Fruit fly (Drosophila melanogaster) whole organism, prepupa: ENCODE measurements around the gene Nse4.

ENCODE experiments used
- CG11902 ChIP-seq: fragments of 200-800 bp; sonication (Bioruptor generic); optimal IDR thresholded peaks from 3 replicates; lab custom pipeline; 2016; ENCODE audit warnings: missing biosample characterization, missing genetic modification characterization
- Met ChIP-seq: fragments of 200-800 bp; sonication (Bioruptor generic); optimal IDR thresholded peaks from 3 replicates; lab custom pipeline; 2016; ENCODE audit warnings: missing biosample characterization, missing genetic modification characterization
- dac ChIP-seq: fragments of 200-800 bp; sonication (Bioruptor generic); optimal IDR thresholded peaks from 2 replicates; lab custom pipeline; 2017; ENCODE audit warnings: missing biosample characterization, mild to moderate bottlenecking, missing genetic modification characterization

- TF ChIP-seq dac (GFP tag; lab: Kevin White, UChicago) = peak; percentile 39
- peak; percentile 38 for TF ChIP-seq CG11902 (GFP tag; lab: Kevin White, UChicago)
- TF ChIP-seq Met (GFP tag; lab: Kevin White, UChicago) = no peak
Measured at dm6 chr2L:10408122-10408576, 31.1 kb upstream of the Nse4 start, which contains the start of the genes Ip259 and RpS27A.
